Fruit fly (Drosophila melanogaster): ENCODE measurements around the gene CG42594.

dm6 chrX:4938072-4938336, 97.4 kb downstream of the CG42594 start, which contains the start of gene CG44774:
- TF ChIP-seq bab1 (GFP tag; optimal IDR thresholded peaks at IDR 0.05), result no peak
- no peak for TF ChIP-seq cnc (optimal IDR thresholded peaks at IDR 0.05)
- no peak for TF ChIP-seq CG1620 (GFP tag; optimal IDR thresholded peaks at IDR 0.05)
- no peak for TF ChIP-seq ovo (GFP tag; optimal IDR thresholded peaks at IDR 0.05)

All from whole organism, adult.